Worm (Caenorhabditis elegans) whole organism, late embryonic: ENCODE results near the gene C01G5.3.

ENCODE experiments used
- hlh-30 ChIP-seq: sonication (generic microtip); optimal IDR thresholded peaks from 2 replicates; lab custom pipeline; 2017; ENCODE audit warnings: antibody characterized with exemption, missing genetic modification characterization, missing compliant biosample characterization; ENCODE audit not compliant: insufficient read depth
- pha-4 ChIP-seq: fragments of 150-350 bp; optimal IDR thresholded peaks from 2 replicates; lab custom pipeline; 2018; ENCODE audit warnings: missing biosample characterization, missing genetic modification reagents, missing genetic modification characterization
- sox-2 ChIP-seq: fragments of 200-800 bp; sonication (Bioruptor generic); IDR thresholded peaks from 2 replicates; pipeline ENCODE4 v1.3.6; 2022; ENCODE audit warnings: missing genetic modification reagents, missing genetic modification characterization, missing compliant biosample characterization
- tbx-2 ChIP-seq: sonication (generic microtip); optimal IDR thresholded peaks from 2 replicates; lab custom pipeline; 2016; ENCODE audit warnings: missing genetic modification characterization, missing compliant biosample characterization

DNA sequence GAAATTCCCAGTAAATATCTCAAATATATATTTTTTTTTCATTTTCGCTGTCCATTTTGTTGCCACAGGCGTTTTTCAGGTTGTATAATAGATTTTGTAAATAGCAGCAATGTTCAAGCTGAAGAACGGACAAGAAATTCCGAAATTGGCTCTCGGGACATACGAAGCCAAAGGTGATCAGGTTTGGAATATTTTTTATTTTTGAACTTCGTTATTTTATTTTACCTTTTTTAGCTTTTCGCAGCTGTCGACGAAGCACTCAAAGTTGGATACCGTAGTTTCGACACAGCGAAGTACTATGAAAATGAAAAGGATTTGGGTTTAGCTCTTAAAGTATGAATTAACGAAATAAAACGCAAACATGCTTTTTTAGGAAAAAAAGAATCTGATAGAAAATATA is 11.5 kb upstream of the C01G5.3 start, which contains the start of gene C01G5.5:
- TF ChIP-seq tbx-2 (no peak), hlh-30 (tag; lab: Kevin White, UChicago) (no peak), pha-4 (tag; lab: Kevin White, UChicago) (no peak), sox-2 (GFP tag; lab: Robert Waterston, UW) (no peak)
